Worm (Caenorhabditis elegans) whole organism, young adult: ENCODE measurements around the gene F41C6.4.

Experiments
- ceh-40 ChIP-seq: fragments of 200-800 bp; sonication (Bioruptor generic); IDR thresholded peaks from 2 replicates; pipeline ENCODE4 v1.3.6; 2022; ENCODE audit warnings: missing genetic modification characterization, missing compliant biosample characterization
- die-1 ChIP-seq: sonication (generic microtip); optimal IDR thresholded peaks from 2 replicates; lab custom pipeline; 2016; ENCODE audit warnings: missing genotype, mild to moderate bottlenecking, missing genetic modification characterization, missing compliant biosample characterization
- mcd-1 ChIP-seq: fragments of 200-800 bp; sonication (Bioruptor generic); IDR thresholded peaks from 2 replicates; pipeline ENCODE4 v1.3.6; 2022; ENCODE audit warnings: missing genetic modification reagents, missing genetic modification characterization, missing compliant biosample characterization
- repo-1 ChIP-seq: sonication (generic microtip); optimal IDR thresholded peaks from 2 replicates; lab custom pipeline; 2017; ENCODE audit warnings: mild to moderate bottlenecking, missing genetic modification characterization, missing compliant biosample characterization
- unc-130 ChIP-seq: sonication (generic microtip); optimal IDR thresholded peaks from 2 replicates; lab custom pipeline; 2016; ENCODE audit warnings: missing genetic modification reagents, missing genetic modification characterization, missing compliant biosample characterization
- unc-62 ChIP-seq: fragments of 150-350 bp; optimal IDR thresholded peaks from 2 replicates; lab custom pipeline; 2014; ENCODE audit warnings: missing biosample characterization, missing genetic modification reagents, missing genetic modification characterization

DNA sequence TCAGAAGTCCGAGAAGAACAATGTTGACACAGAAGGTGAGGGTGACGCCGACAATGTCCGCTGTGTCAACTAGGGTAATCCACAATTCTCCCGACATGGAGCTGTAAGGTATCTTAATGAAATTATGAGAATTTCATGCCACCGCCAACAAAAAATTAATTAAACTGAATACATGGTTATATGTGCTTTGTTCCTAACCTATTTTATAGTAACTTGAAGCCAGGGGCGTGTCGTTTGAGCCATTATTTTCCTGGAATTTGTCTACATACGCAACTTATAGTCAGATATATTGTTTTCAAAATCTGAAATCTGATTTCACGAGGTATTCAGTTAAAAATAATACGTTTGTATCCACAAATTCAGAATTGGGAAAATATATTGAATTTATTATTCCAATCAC, 8.8 kb downstream of the F41C6.4 start, which contains the start of gene odr-10:
- TF ChIP-seq mcd-1 (GFP tag; lab: Robert Waterston, UW) (no peak), unc-62 (GFP tag; lab: Kevin White, UChicago) (no peak), repo-1 (tag; lab: Kevin White, UChicago) (no peak), die-1 (tag; lab: Kevin White, UChicago) (no peak), unc-130 (GFP tag; lab: Kevin White, UChicago) (no peak), ceh-40 (no peak)
